Worm (Caenorhabditis elegans) whole organism, L1 larva: ENCODE results near the gene C07A4.3.
A peak's percentile ranks its signal among the peaks of the same experiment; 100 is the strongest.

Source experiments
- C04F5.9 ChIP-seq: sonication (generic microtip); optimal IDR thresholded peaks from 2 replicates; lab custom pipeline; 2016; ENCODE audit warnings: missing genetic modification characterization, missing compliant biosample characterization
- C16A3.4 ChIP-seq: fragments of 150-350 bp; optimal IDR thresholded peaks from 2 replicates; lab custom pipeline; 2014; ENCODE audit warnings: missing biosample characterization, missing genetic modification characterization
- alr-1 ChIP-seq: fragments of 200-800 bp; sonication (Bioruptor generic); optimal IDR thresholded peaks from 2 replicates; lab custom pipeline; 2018; ENCODE audit warnings: borderline replicate concordance, mild to moderate bottlenecking, missing genetic modification characterization, missing compliant biosample characterization
- blmp-1 ChIP-seq: fragments of 150-350 bp; optimal IDR thresholded peaks from 2 replicates; lab custom pipeline; 2014; ENCODE audit warnings: missing biosample characterization, missing genetic modification characterization
- ceh-8 ChIP-seq: fragments of 200-800 bp; sonication (Bioruptor generic); optimal IDR thresholded peaks from 2 replicates; lab custom pipeline; 2018; ENCODE audit warnings: mild to moderate bottlenecking, missing genetic modification characterization, moderate library complexity, missing compliant biosample characterization
- ceh-82 ChIP-seq, 3 experiments: fragments of 150-350 bp in 1 of 3; sonication (generic microtip) in 2 of 3; optimal IDR thresholded peaks; 2 replicates each; lab custom pipeline; 2014 to 2017; ENCODE audit warnings: missing biosample characterization in 3 of 3, missing genetic modification characterization in 3 of 3
- ceh-88 ChIP-seq: fragments of 200-800 bp; sonication (Bioruptor generic); IDR thresholded peaks from 2 replicates; pipeline ENCODE4 v1.3.6; 2022; ENCODE audit warnings: missing genetic modification characterization, missing compliant biosample characterization
- ceh-90 ChIP-seq: sonication (generic microtip); optimal IDR thresholded peaks from 2 replicates; lab custom pipeline; 2016; ENCODE audit warnings: missing genetic modification characterization, missing compliant biosample characterization
- dpl-1 ChIP-seq, 3 experiments: fragments of 150-350 bp in 2 of 3; sonication (generic microtip) in 1 of 3; optimal IDR thresholded peaks; 2 replicates each; lab custom pipeline; 2014 to 2017; ENCODE audit warnings: missing biosample characterization in 3 of 3, missing genetic modification characterization in 3 of 3, missing genetic modification reagents in 3 of 3
- dsc-1 ChIP-seq: sonication (generic microtip); optimal IDR thresholded peaks from 2 replicates; lab custom pipeline; 2016; ENCODE audit warnings: mild to moderate bottlenecking, missing genetic modification characterization, missing compliant biosample characterization
- efl-1 ChIP-seq, 4 experiments: fragments of 150-350 bp; optimal IDR thresholded peaks in 3 of 4; peaks in 1 of 4; 1 replicate in 1 of 4; 2 replicates in 3 of 4; lab custom pipeline; 2014; ENCODE audit warnings: missing biosample characterization in 2 of 4, missing genetic modification characterization in 2 of 4, missing genetic modification reagents in 2 of 4
- egl-13 ChIP-seq: sonication (generic microtip); optimal IDR thresholded peaks from 2 replicates; lab custom pipeline; 2016; ENCODE audit warnings: missing genotype, missing genetic modification reagents, missing genetic modification characterization, missing compliant biosample characterization
- egl-27 ChIP-seq, 2 experiments: fragments of 150-350 bp in 1 of 2; sonication (generic microtip); optimal IDR thresholded peaks; 3 replicates each; lab custom pipeline; 2017 to 2018; ENCODE audit warnings: missing biosample characterization in 2 of 2, missing genetic modification characterization in 2 of 2, missing genetic modification reagents in 2 of 2
- elt-2 ChIP-seq: sonication (generic microtip); optimal IDR thresholded peaks from 2 replicates; lab custom pipeline; 2016; ENCODE audit warnings: missing genetic modification characterization, mild to moderate bottlenecking, inconsistent platforms, missing compliant biosample characterization, missing genetic modification reagents
- elt-3 ChIP-seq, 6 experiments: fragments of 150-350 bp in 1 of 6; sonication (generic microtip); optimal IDR thresholded peaks; 2 replicates each; lab custom pipeline; 2017 to 2018; ENCODE audit warnings: missing biosample characterization in 6 of 6, missing genetic modification characterization in 6 of 6, inconsistent platforms in 1 of 6
- fkh-10 ChIP-seq: sonication (generic microtip); optimal IDR thresholded peaks from 2 replicates; lab custom pipeline; 2017; ENCODE audit warnings: missing biosample characterization, missing genetic modification reagents, missing genetic modification characterization
- fkh-4 ChIP-seq: sonication (generic microtip); optimal IDR thresholded peaks from 2 replicates; lab custom pipeline; 2016; ENCODE audit warnings: missing compliant biosample characterization, missing genetic modification characterization, borderline replicate concordance
- hpl-2 ChIP-seq: fragments of 150-350 bp; optimal IDR thresholded peaks from 2 replicates; lab custom pipeline; 2014; ENCODE audit warnings: missing biosample characterization, missing genetic modification reagents, missing genetic modification characterization
- irx-1 ChIP-seq: sonication (generic microtip); optimal IDR thresholded peaks from 2 replicates; lab custom pipeline; 2016; ENCODE audit warnings: missing genetic modification characterization, missing compliant biosample characterization
- lin-35 ChIP-seq, 2 experiments: fragments of 150-350 bp; optimal IDR thresholded peaks; 2 replicates each; lab custom pipeline; 2014; ENCODE audit warnings: missing biosample characterization in 2 of 2, missing genetic modification characterization in 2 of 2, missing genetic modification reagents in 2 of 2
- lin-39 ChIP-seq: fragments of 150-350 bp; optimal IDR thresholded peaks from 2 replicates; lab custom pipeline; 2014; ENCODE audit warnings: missing biosample characterization, missing genetic modification reagents, missing genetic modification characterization
- lir-3 ChIP-seq: sonication (generic microtip); optimal IDR thresholded peaks from 2 replicates; lab custom pipeline; 2016; ENCODE audit warnings: mild to moderate bottlenecking, missing genetic modification characterization, moderate library complexity, missing compliant biosample characterization; ENCODE audit not compliant: poor library complexity
- mab-9 ChIP-seq: fragments of 200-800 bp; sonication (Bioruptor generic); IDR thresholded peaks from 2 replicates; pipeline ENCODE4 v1.3.6; 2022; ENCODE audit warnings: missing genetic modification reagents, missing genetic modification characterization, missing compliant biosample characterization
- nhr-12 ChIP-seq: sonication (generic microtip); optimal IDR thresholded peaks from 2 replicates; lab custom pipeline; 2017; ENCODE audit warnings: missing biosample characterization, missing genetic modification characterization
- nhr-20 ChIP-seq: sonication (generic microtip); optimal IDR thresholded peaks from 2 replicates; lab custom pipeline; 2016; ENCODE audit warnings: mild to moderate bottlenecking, missing genetic modification characterization, missing compliant biosample characterization
- nhr-28 ChIP-seq: fragments of 150-350 bp; optimal IDR thresholded peaks from 2 replicates; lab custom pipeline; 2014; ENCODE audit warnings: missing biosample characterization, missing genetic modification characterization
- nhr-71 ChIP-seq: sonication (generic microtip); optimal IDR thresholded peaks from 2 replicates; lab custom pipeline; 2016; ENCODE audit warnings: mild to moderate bottlenecking, missing genetic modification characterization, moderate library complexity, missing compliant biosample characterization
- nhr-77 ChIP-seq: fragments of 150-350 bp; optimal IDR thresholded peaks from 2 replicates; lab custom pipeline; 2014; ENCODE audit warnings: missing biosample characterization, missing genetic modification characterization
- nhr-90 ChIP-seq: sonication (generic microtip); optimal IDR thresholded peaks from 2 replicates; lab custom pipeline; 2016; ENCODE audit warnings: mild to moderate bottlenecking, missing genetic modification characterization, missing compliant biosample characterization; ENCODE audit not compliant: poor library complexity
- pqm-1 ChIP-seq: sonication (generic microtip); optimal IDR thresholded peaks from 3 replicates; lab custom pipeline; 2017; ENCODE audit warnings: missing biosample characterization, missing genetic modification characterization
- skn-1 ChIP-seq: fragments of 150-350 bp; optimal IDR thresholded peaks from 2 replicates; lab custom pipeline; 2014; ENCODE audit warnings: missing biosample characterization, missing genetic modification characterization
- snpc-4 ChIP-seq: fragments of 150-350 bp; optimal IDR thresholded peaks from 2 replicates; lab custom pipeline; 2014; ENCODE audit warnings: missing biosample characterization, missing genetic modification characterization
- sox-4 ChIP-seq: sonication (generic microtip); optimal IDR thresholded peaks from 2 replicates; lab custom pipeline; 2016; ENCODE audit warnings: missing genetic modification characterization, missing compliant biosample characterization
- sup-37 ChIP-seq: fragments of 200-800 bp; sonication (Bioruptor generic); optimal IDR thresholded peaks from 2 replicates; lab custom pipeline; 2018; ENCODE audit warnings: mild to moderate bottlenecking, missing genetic modification characterization, missing compliant biosample characterization
- swsn-7 ChIP-seq: sonication (generic microtip); optimal IDR thresholded peaks from 2 replicates; lab custom pipeline; 2016; ENCODE audit warnings: missing genetic modification characterization, missing compliant biosample characterization
- tbx-2 ChIP-seq: sonication (generic microtip); optimal IDR thresholded peaks from 2 replicates; lab custom pipeline; 2016; ENCODE audit warnings: missing genetic modification characterization, missing compliant biosample characterization
- unc-62 ChIP-seq: fragments of 150-350 bp; optimal IDR thresholded peaks from 2 replicates; lab custom pipeline; 2014; ENCODE audit warnings: missing biosample characterization, missing genetic modification reagents, missing genetic modification characterization
- unc-98 ChIP-seq: fragments of 200-800 bp; sonication (Bioruptor generic); IDR thresholded peaks from 2 replicates; pipeline ENCODE4 v1.3.6; 2022; ENCODE audit warnings: missing genetic modification characterization, missing compliant biosample characterization
- zag-1 ChIP-seq: fragments of 150-350 bp; optimal IDR thresholded peaks from 2 replicates; lab custom pipeline; 2014; ENCODE audit warnings: missing biosample characterization, missing genetic modification characterization

C07A4.3 gene

ce11 chrX:10205321-10205720, 30.5 kb downstream of the C07A4.3 start, which contains the start of gene sex-1:
sex-1 (minus strand) TSS chrX:10205421.
- TF ChIP-seq nhr-77 (tag; lab: Kevin White, UChicago) = no peak
- no peak for TF ChIP-seq C04F5.9 (tag; lab: Kevin White, UChicago)
- TF ChIP-seq irx-1 (tag; lab: Kevin White, UChicago) = no peak
- no peak for TF ChIP-seq elt-3 (tag; optimal IDR thresholded peaks at IDR 0.05; lab: Kevin White, UChicago)
- no peak for TF ChIP-seq mab-9 (GFP tag; lab: Robert Waterston, UW)
- no peak for TF ChIP-seq ceh-88 (GFP tag; lab: Robert Waterston, UW)
- TF ChIP-seq swsn-7 (tag; lab: Kevin White, UChicago) = no peak
- no peak for TF ChIP-seq zag-1 (tag; lab: Kevin White, UChicago)
- TF ChIP-seq nhr-28 (tag; lab: Kevin White, UChicago) = no peak
- TF ChIP-seq, all 84 proteins: peak for 0

- TF ChIP-seq unc-62 (GFP tag; lab: Kevin White, UChicago) (no peak), alr-1 (tag; lab: Kevin White, UChicago) (no peak), sup-37 (GFP tag; lab: Kevin White, UChicago) (no peak), ceh-8 (no peak), fkh-10 (GFP tag; lab: Kevin White, UChicago) (no peak), C16A3.4 (tag; lab: Kevin White, UChicago) (no peak), nhr-20 (tag; lab: Kevin White, UChicago) (no peak), egl-13 (tag; lab: Kevin White, UChicago) (no peak), snpc-4 (no peak), ceh-82 (tag; optimal IDR thresholded peaks at IDR 0.05; lab: Kevin White, UChicago) (no peak), fkh-4 (tag; lab: Kevin White, UChicago) (no peak), egl-27 (tag; optimal IDR thresholded peaks at IDR 0.05; lab: Kevin White, UChicago) (no peak), unc-98 (GFP tag; lab: Robert Waterston, UW) (no peak), lin-39 (tag; lab: Kevin White, UChicago) (no peak), ceh-88 (GFP tag; lab: Robert Waterston, UW) (no peak)
Measured at ce11 chrX:10206008-10206407, 31.2 kb downstream of the C07A4.3 start.

ce11 chrX:10208481-10208880, 33.7 kb downstream of the C07A4.3 start:
- TF ChIP-seq dsc-1 (tag; lab: Kevin White, UChicago) (peak; percentile 51), nhr-90 (tag; lab: Kevin White, UChicago) (no peak), unc-98 (GFP tag; lab: Robert Waterston, UW) (no peak), hpl-2 (GFP tag; lab: Kevin White, UChicago) (no peak), unc-62 (GFP tag; lab: Kevin White, UChicago) (no peak)

ce11 chrX:10212469-10212868, 37.7 kb downstream of the C07A4.3 start, which contains the start of gene F44A6.3:
F44A6.3 (plus strand) TSS chrX:10212769.
- TF ChIP-seq mab-9 (GFP tag; lab: Robert Waterston, UW) (no peak), lin-39 (tag; lab: Kevin White, UChicago) (no peak), unc-62 (GFP tag; lab: Kevin White, UChicago) (no peak), sox-4 (tag; lab: Kevin White, UChicago) (no peak), ceh-88 (GFP tag; lab: Robert Waterston, UW) (no peak), nhr-20 (tag; lab: Kevin White, UChicago) (no peak)

ce11 chrX:10215429-10215828, 40.6 kb downstream of the C07A4.3 start, which contains the start of gene F44A6.4:
F44A6.4 (minus strand) TSS chrX:10215495.
- TF ChIP-seq blmp-1 (tag; lab: Kevin White, UChicago) = peak; percentile 81
- TF ChIP-seq pqm-1 = no peak
- TF ChIP-seq efl-1 (optimal IDR thresholded peaks at IDR 0.05; lab: Kevin White, UChicago) = no peak
- TF ChIP-seq efl-1 (GFP tag; optimal IDR thresholded peaks at IDR 0.05 in 1 of 2; lab: Kevin White, UChicago) = peak in 1 of 2 experiments; percentile 45

ce11 chrX:10216344-10216743, 41.6 kb downstream of the C07A4.3 start:
- TF ChIP-seq nhr-77 (tag; lab: Kevin White, UChicago) (no peak), elt-2 (peak; percentile 55), nhr-90 (tag; lab: Kevin White, UChicago) (no peak), tbx-2 (tag; lab: Kevin White, UChicago) (no peak), skn-1 (no peak), efl-1 (optimal IDR thresholded peaks at IDR 0.05; lab: Kevin White, UChicago) (no peak), efl-1 (GFP tag; optimal IDR thresholded peaks at IDR 0.05 in 1 of 2; lab: Kevin White, UChicago) (peak in 1 of 2 experiments; percentile 61), lin-35 (GFP tag; optimal IDR thresholded peaks at IDR 0.05; lab: Kevin White, UChicago) (peak in 1 of 2 experiments; percentile 31), alr-1 (tag; lab: Kevin White, UChicago) (no peak), lir-3 (tag; lab: Kevin White, UChicago) (no peak), ceh-90 (no peak), dpl-1 (GFP tag; optimal IDR thresholded peaks at IDR 0.05; lab: Kevin White, UChicago) (no peak), fkh-10 (GFP tag; lab: Kevin White, UChicago) (no peak), elt-3 (tag; optimal IDR thresholded peaks at IDR 0.05; lab: Kevin White, UChicago) (no peak), sup-37 (GFP tag; lab: Kevin White, UChicago) (no peak), nhr-12 (no peak), nhr-71 (peak; percentile 8), nhr-20 (tag; lab: Kevin White, UChicago) (peak; percentile 8)
